Worm (Caenorhabditis elegans): ENCODE results near the gene K07B1.4.
A peak's percentile ranks its signal among the peaks of the same experiment; 100 is the strongest.

The K07B1.4 gene

DNA sequence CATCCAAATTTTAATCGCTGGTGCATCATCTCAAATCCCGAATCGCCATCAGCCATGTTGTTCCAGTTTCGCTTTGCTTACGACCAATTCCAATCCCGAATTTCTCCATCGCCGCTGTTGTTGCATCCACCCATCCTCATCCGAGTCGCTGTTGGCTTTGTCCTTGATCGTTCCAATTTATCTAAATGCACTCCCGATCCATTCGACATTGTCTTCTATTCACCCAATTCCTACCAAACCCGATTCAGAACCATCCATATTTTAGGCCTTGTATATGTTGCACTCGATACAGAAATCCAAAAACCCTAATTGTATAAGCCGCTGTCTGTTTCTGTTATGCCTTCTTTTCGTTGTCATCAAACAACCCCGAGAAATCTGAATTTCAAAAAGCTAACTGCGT lies 11.5 kb downstream of the K07B1.4 start:
- TF ChIP-seq gei-8 (GFP tag; optimal IDR thresholded peaks at IDR 0.05) (no peak), aha-1 (tag) (peak; percentile 76), nhr-10 (tag; optimal IDR thresholded peaks at IDR 0.05) (no peak), dpl-1 (GFP tag; optimal IDR thresholded peaks at IDR 0.05) (no peak), nhr-48 (tag; optimal IDR thresholded peaks at IDR 0.05) (no peak), lin-29 (GFP tag; IDR thresholded peaks at IDR 0.05) (peak; percentile 86), egl-27 (tag; optimal IDR thresholded peaks at IDR 0.05) (no peak), F49E8.2 (tag; optimal IDR thresholded peaks at IDR 0.05; ENCODE audit: borderline replicate concordance) (no peak), saeg-2 (GFP tag; IDR thresholded peaks at IDR 0.05) (peak; percentile 61; the same call in 1 of the 2 replicates), cey-2 (tag; optimal IDR thresholded peaks at IDR 0.05; ENCODE audit: borderline replicate concordance, insufficient read depth) (no peak), nhr-6 (tag; optimal IDR thresholded peaks at IDR 0.05) (no peak), madf-9 (GFP tag; conservative IDR thresholded peaks at IDR 0.05) (peak; percentile 45; the same call in 1 of the 2 replicates), dmd-9 (GFP tag; IDR thresholded peaks at IDR 0.05) (0 out of 2 replicates have a peak, but pooled peaks have one; percentile 4), zag-1 (tag; optimal IDR thresholded peaks at IDR 0.05) (no peak), ztf-11 (tag; optimal IDR thresholded peaks at IDR 0.05) (no peak), ctbp-1 (GFP tag; IDR thresholded peaks at IDR 0.05) (no peak; the same call in 1 of the 2 replicates), lin-1 (GFP tag; IDR thresholded peaks at IDR 0.05) (peak; percentile 63), zip-2 (tag; optimal IDR thresholded peaks at IDR 0.05) (no peak), daf-19 (GFP tag; conservative IDR thresholded peaks at IDR 0.05) (peak; percentile 89), F37D6.2 (tag; optimal IDR thresholded peaks at IDR 0.05) (no peak), tag-97 (GFP tag; IDR thresholded peaks at IDR 0.05) (no peak), Y5F2A.4 (GFP tag; optimal IDR thresholded peaks at IDR 0.05) (peak; percentile 13), mxl-3 (GFP tag; optimal IDR thresholded peaks at IDR 0.05) (no peak), ceh-20 (GFP tag; IDR thresholded peaks at IDR 0.05) (peak; percentile 92), jun-1 (tag; optimal IDR thresholded peaks at IDR 0.05) (no peak), Y75B8A.6 (GFP tag; IDR thresholded peaks at IDR 0.05) (no peak; the same call in 1 of the 2 replicates), nhr-102 (tag; optimal IDR thresholded peaks at IDR 0.05) (peak; percentile 52), F26F4.8 (GFP tag; conservative IDR thresholded peaks at IDR 0.05) (no peak), attf-4 (tag; optimal IDR thresholded peaks at IDR 0.05) (no peak), hlh-11 (tag; optimal IDR thresholded peaks at IDR 0.05) (no peak), R02D3.7 (tag; optimal IDR thresholded peaks at IDR 0.05) (no peak), egl-43 (GFP tag; IDR thresholded peaks at IDR 0.05) (peak; percentile 80), T26A8.4 (GFP tag; IDR thresholded peaks at IDR 0.05) (peak; percentile 97), dve-1 (tag; optimal IDR thresholded peaks at IDR 0.05; ENCODE audit: insufficient read depth) (no peak), php-3 (GFP tag; IDR thresholded peaks at IDR 0.05) (peak; percentile 81), hif-1 (tag; optimal IDR thresholded peaks at IDR 0.05) (no peak), zip-11 (GFP tag; IDR thresholded peaks at IDR 0.05) (no peak), nhr-111 (GFP tag; optimal IDR thresholded peaks at IDR 0.05) (no peak), unc-62 (GFP tag; optimal IDR thresholded peaks at IDR 0.05 in 1 of 2) (no peak), unc-62 (tag; optimal IDR thresholded peaks at IDR 0.05) (no peak), madf-5 (GFP tag; IDR thresholded peaks at IDR 0.05) (0 out of 4 replicates have a peak, but pooled peaks of 1 of the 2 experiments have one; percentile 64), spr-1 (tag; optimal IDR thresholded peaks at IDR 0.05) (peak; percentile 51), fkh-10 (GFP tag; optimal IDR thresholded peaks at IDR 0.05) (no peak), lin-13 (GFP tag; optimal IDR thresholded peaks at IDR 0.05) (no peak), T20F7.1 (GFP tag; optimal IDR thresholded peaks at IDR 0.05) (no peak), nhr-77 (tag; optimal IDR thresholded peaks at IDR 0.05) (no peak), ZK337.2 (GFP tag; IDR thresholded peaks at IDR 0.05) (no peak), snpc-1.2 (GFP tag; IDR thresholded peaks at IDR 0.05) (peak; percentile 70; the same call in 1 of the 2 replicates), rbr-2 (tag; optimal IDR thresholded peaks at IDR 0.05) (peak; percentile 11), mep-1 (tag; optimal IDR thresholded peaks at IDR 0.05) (no peak), ztf-7 (tag; optimal IDR thresholded peaks at IDR 0.05) (no peak), lin-39 (tag; optimal IDR thresholded peaks at IDR 0.05) (no peak)
